Worm (Caenorhabditis elegans) whole organism, early embryonic: ENCODE results near the gene C04A2.15.

Source experiments
- B0310.2 ChIP-seq: sonication (generic microtip); optimal IDR thresholded peaks from 2 replicates; lab custom pipeline; 2016; ENCODE audit warnings: mild to moderate bottlenecking, missing genetic modification characterization, missing compliant biosample characterization
- F13C5.2 ChIP-seq: sonication (generic microtip); optimal IDR thresholded peaks from 2 replicates; lab custom pipeline; 2017; ENCODE audit warnings: mild to moderate bottlenecking, missing genetic modification characterization, inconsistent platforms, missing compliant biosample characterization
- aly-1 ChIP-seq: sonication (generic microtip); optimal IDR thresholded peaks from 2 replicates; lab custom pipeline; 2016; ENCODE audit warnings: missing genetic modification characterization, missing compliant biosample characterization
- ama-1 ChIP-seq: fragments of 150-350 bp; optimal IDR thresholded peaks from 2 replicates; lab custom pipeline; 2014
- ceh-36 ChIP-seq: sonication (generic microtip); optimal IDR thresholded peaks from 2 replicates; lab custom pipeline; 2016; ENCODE audit warnings: missing genetic modification characterization, inconsistent platforms, missing compliant biosample characterization
- flt-1 ChIP-seq: fragments of 200-800 bp; sonication (Bioruptor generic); IDR thresholded peaks from 2 replicates; pipeline ENCODE4 v1.3.6; 2022; ENCODE audit warnings: missing genetic modification characterization, missing compliant biosample characterization
- hmbx-1 ChIP-seq: sonication (generic microtip); optimal IDR thresholded peaks from 2 replicates; lab custom pipeline; 2016; ENCODE audit warnings: mild to moderate bottlenecking, missing genetic modification characterization, missing compliant biosample characterization
- hnd-1 ChIP-seq: sonication (generic microtip); optimal IDR thresholded peaks from 2 replicates; lab custom pipeline; 2016; ENCODE audit warnings: missing genetic modification characterization, missing compliant biosample characterization
- scrt-1 ChIP-seq: fragments of 200-800 bp; sonication (Bioruptor generic); IDR thresholded peaks from 2 replicates; pipeline ENCODE4 v1.3.6; 2022; ENCODE audit warnings: missing genetic modification characterization, missing compliant biosample characterization
- sea-1 ChIP-seq: fragments of 200-800 bp; sonication (Bioruptor generic); conservative IDR thresholded peaks from 2 replicates; pipeline ENCODE4 v1.3.6; 2022; ENCODE audit warnings: missing genetic modification characterization, missing compliant biosample characterization
- tbx-11 ChIP-seq: fragments of 200-800 bp; sonication (Bioruptor generic); IDR thresholded peaks from 2 replicates; pipeline ENCODE4 v1.3.6; 2022; ENCODE audit warnings: missing genetic modification characterization, missing compliant biosample characterization
- tbx-37 ChIP-seq: fragments of 200-800 bp; sonication (Bioruptor generic); conservative IDR thresholded peaks from 2 replicates; pipeline ENCODE4 v1.3.6; 2022; ENCODE audit warnings: missing genetic modification reagents, missing genetic modification characterization, missing compliant biosample characterization
- tra-4 ChIP-seq: sonication (generic microtip); optimal IDR thresholded peaks from 2 replicates; lab custom pipeline; 2017; ENCODE audit warnings: missing genetic modification characterization, missing compliant biosample characterization

ce11 chrII:6830012-6830411, 22.0 kb upstream of the C04A2.15 start:
- TF ChIP-seq ama-1 (lab: Kevin White, UChicago) (no peak), tra-4 (tag; lab: Kevin White, UChicago) (no peak), sea-1 (no peak), B0310.2 (tag; lab: Kevin White, UChicago) (no peak), scrt-1 (no peak), F13C5.2 (tag; lab: Kevin White, UChicago) (no peak), aly-1 (tag; lab: Kevin White, UChicago) (no peak), tbx-37 (GFP tag; lab: Robert Waterston, UW) (no peak), flt-1 (GFP tag; lab: Robert Waterston, UW) (no peak), hmbx-1 (tag; lab: Kevin White, UChicago) (no peak), hnd-1 (tag; lab: Kevin White, UChicago) (no peak), ceh-36 (peak; percentile 45), tbx-11 (GFP tag; lab: Robert Waterston, UW) (no peak)
